Worm (Caenorhabditis elegans) whole organism, L4 larva: ENCODE data around the gene srt-24.
A peak's percentile ranks its signal among the peaks of the same experiment; 100 is the strongest.

Source experiments
- Y105C5A.15 ChIP-seq: fragments of 200-800 bp; sonication (Bioruptor generic); IDR thresholded peaks from 2 replicates; pipeline ENCODE4 v1.3.6; 2022; ENCODE audit warnings: missing genetic modification characterization, missing compliant biosample characterization
- ZK546.5 ChIP-seq, 2 experiments: sonication (generic microtip); optimal IDR thresholded peaks; 2 replicates each; lab custom pipeline; 2017; ENCODE audit warnings: missing biosample characterization in 2 of 2, missing genetic modification characterization in 2 of 2
- aha-1 ChIP-seq: fragments of 150-350 bp; peaks from one replicate; lab custom pipeline; 2014; ENCODE audit warnings: missing biosample characterization, missing genetic modification characterization
- aly-2 ChIP-seq: sonication (generic microtip); optimal IDR thresholded peaks from 2 replicates; lab custom pipeline; 2018; ENCODE audit warnings: missing biosample characterization, missing genetic modification characterization
- ceh-32 ChIP-seq: sonication (generic microtip); optimal IDR thresholded peaks from 2 replicates; lab custom pipeline; 2016; ENCODE audit warnings: mild to moderate bottlenecking, missing genetic modification characterization, missing compliant biosample characterization; ENCODE audit not compliant: poor library complexity
- ceh-44 ChIP-seq: fragments of 200-800 bp; sonication (Bioruptor generic); IDR thresholded peaks from 2 replicates; pipeline ENCODE4 v1.3.6; 2022; ENCODE audit warnings: missing genetic modification reagents, missing genetic modification characterization, missing compliant biosample characterization
- ces-1 ChIP-seq: fragments of 150-350 bp; sonication (generic microtip); optimal IDR thresholded peaks from 4 replicates; lab custom pipeline; 2014; ENCODE audit warnings: missing biosample characterization, missing genetic modification reagents, missing genetic modification characterization
- daf-12 ChIP-seq: fragments of 150-350 bp; optimal IDR thresholded peaks from 2 replicates; lab custom pipeline; 2014; ENCODE audit warnings: missing biosample characterization, missing genetic modification reagents, missing genetic modification characterization
- daf-16 ChIP-seq, 3 experiments: sonication (generic microtip); optimal IDR thresholded peaks; 2 replicates each; lab custom pipeline; 2016 to 2017; ENCODE audit warnings: missing genetic modification characterization in 3 of 3, missing genetic modification reagents in 3 of 3, mild to moderate bottlenecking in 2 of 3, missing compliant biosample characterization in 2 of 3, missing biosample characterization in 1 of 3, moderate library complexity in 1 of 3
- dmd-8 ChIP-seq: fragments of 200-800 bp; sonication (Bioruptor generic); IDR thresholded peaks from 2 replicates; pipeline ENCODE4 v1.3.6; 2022; ENCODE audit warnings: missing genetic modification characterization, missing compliant biosample characterization
- dpl-1 ChIP-seq: fragments of 150-350 bp; optimal IDR thresholded peaks from 2 replicates; lab custom pipeline; 2014; ENCODE audit warnings: missing biosample characterization, missing genetic modification reagents, missing genetic modification characterization
- duxl-1 ChIP-seq: sonication (generic microtip); optimal IDR thresholded peaks from 2 replicates; lab custom pipeline; 2016; ENCODE audit warnings: mild to moderate bottlenecking, missing genetic modification characterization, moderate library complexity, missing compliant biosample characterization; ENCODE audit not compliant: poor library complexity
- egl-27 ChIP-seq: sonication (generic microtip); optimal IDR thresholded peaks from 3 replicates; lab custom pipeline; 2017; ENCODE audit warnings: missing biosample characterization, missing genetic modification reagents, missing genetic modification characterization
- egl-43 ChIP-seq: fragments of 200-800 bp; sonication (Bioruptor generic); IDR thresholded peaks from 2 replicates; pipeline ENCODE4 v1.3.6; 2022; ENCODE audit warnings: missing genetic modification reagents, missing genetic modification characterization, missing compliant biosample characterization
- gei-8 ChIP-seq: fragments of 200-800 bp; sonication (Bioruptor generic); optimal IDR thresholded peaks from 2 replicates; lab custom pipeline; 2018; ENCODE audit warnings: mild to moderate bottlenecking, missing genetic modification characterization, missing compliant biosample characterization
- hlh-30 ChIP-seq: sonication (generic microtip); optimal IDR thresholded peaks from 2 replicates; lab custom pipeline; 2017; ENCODE audit warnings: antibody characterized with exemption, mild to moderate bottlenecking, missing genetic modification characterization, missing compliant biosample characterization; ENCODE audit not compliant: insufficient read depth
- lin-1 ChIP-seq: fragments of 200-800 bp; sonication (Bioruptor generic); IDR thresholded peaks from 2 replicates; pipeline ENCODE4 v1.3.6; 2022; ENCODE audit warnings: missing genetic modification reagents, missing genetic modification characterization, missing compliant biosample characterization
- lsy-2 ChIP-seq, 2 experiments: fragments of 150-350 bp in 1 of 2; sonication (generic microtip) in 1 of 2; optimal IDR thresholded peaks; 2 replicates each; lab custom pipeline; 2014 to 2017; ENCODE audit warnings: missing biosample characterization in 2 of 2, missing genetic modification characterization in 2 of 2
- madf-5 ChIP-seq, 2 experiments: fragments of 200-800 bp; sonication (Bioruptor generic); IDR thresholded peaks; 2 replicates each; pipeline ENCODE4 v1.3.6; 2022; ENCODE audit warnings: missing compliant biosample characterization in 2 of 2, missing genetic modification characterization in 2 of 2
- mdl-1 ChIP-seq, 2 experiments: fragments of 150-350 bp in 1 of 2; sonication (generic microtip) in 1 of 2; optimal IDR thresholded peaks; 2 replicates each; lab custom pipeline; 2014 to 2017; ENCODE audit warnings: missing biosample characterization in 2 of 2, missing genetic modification characterization in 2 of 2
- mdt-29 ChIP-seq: fragments of 200-800 bp; sonication (Bioruptor generic); IDR thresholded peaks from 2 replicates; pipeline ENCODE4 v1.3.6; 2022; ENCODE audit warnings: missing genetic modification reagents, missing genetic modification characterization, missing compliant biosample characterization
- mxl-2 ChIP-seq: fragments of 200-800 bp; sonication (Bioruptor generic); conservative IDR thresholded peaks from 2 replicates; pipeline ENCODE4 v1.3.6; 2022; ENCODE audit warnings: missing genetic modification reagents, missing genetic modification characterization, missing compliant biosample characterization
- nhr-10 ChIP-seq: fragments of 150-350 bp; optimal IDR thresholded peaks from 2 replicates; lab custom pipeline; 2014; ENCODE audit warnings: missing biosample characterization, missing genetic modification characterization
- nhr-102 ChIP-seq: sonication (generic microtip); optimal IDR thresholded peaks from 2 replicates; lab custom pipeline; 2016; ENCODE audit warnings: mild to moderate bottlenecking, missing genetic modification characterization, moderate library complexity, missing compliant biosample characterization
- nhr-111 ChIP-seq: fragments of 200-800 bp; sonication (Bioruptor generic); optimal IDR thresholded peaks from 2 replicates; lab custom pipeline; 2018; ENCODE audit warnings: mild to moderate bottlenecking, missing genetic modification characterization, missing compliant biosample characterization
- nhr-25 ChIP-seq: sonication (generic microtip); optimal IDR thresholded peaks from 2 replicates; lab custom pipeline; 2017; ENCODE audit warnings: missing genetic modification characterization, mild to moderate bottlenecking, missing compliant biosample characterization, antibody characterized with exemption, moderate library complexity, borderline replicate concordance; ENCODE audit not compliant: insufficient read depth
- nhr-41 ChIP-seq: fragments of 200-800 bp; sonication (Bioruptor generic); IDR thresholded peaks from 2 replicates; pipeline ENCODE4 v1.3.6; 2022; ENCODE audit warnings: missing genetic modification reagents, missing genetic modification characterization, missing compliant biosample characterization
- nhr-6 ChIP-seq: fragments of 150-350 bp; optimal IDR thresholded peaks from 2 replicates; lab custom pipeline; 2014; ENCODE audit warnings: missing biosample characterization, missing genetic modification characterization
- pqm-1 ChIP-seq: sonication (generic microtip); optimal IDR thresholded peaks from 2 replicates; lab custom pipeline; 2017; ENCODE audit warnings: missing biosample characterization, missing genetic modification characterization
- rbr-2 ChIP-seq: sonication (generic microtip); optimal IDR thresholded peaks from 2 replicates; lab custom pipeline; 2016; ENCODE audit warnings: missing genotype, missing genetic modification characterization, missing compliant biosample characterization
- sdz-12 ChIP-seq: fragments of 200-800 bp; sonication (Bioruptor generic); optimal IDR thresholded peaks from 2 replicates; lab custom pipeline; 2018; ENCODE audit warnings: mild to moderate bottlenecking, missing genetic modification characterization, missing compliant biosample characterization
- spr-1 ChIP-seq: sonication (generic microtip); optimal IDR thresholded peaks from 2 replicates; lab custom pipeline; 2016; ENCODE audit warnings: mild to moderate bottlenecking, missing genetic modification characterization, missing compliant biosample characterization
- tag-97 ChIP-seq: fragments of 200-800 bp; sonication (Bioruptor generic); IDR thresholded peaks from 2 replicates; pipeline ENCODE4 v1.3.6; 2022; ENCODE audit warnings: missing genetic modification characterization, missing compliant biosample characterization
- tra-1 ChIP-seq: fragments of 200-800 bp; sonication (Bioruptor generic); IDR thresholded peaks from 2 replicates; pipeline ENCODE4 v1.3.6; 2022; ENCODE audit warnings: missing genetic modification reagents, missing genetic modification characterization, missing compliant biosample characterization
- unc-62 ChIP-seq, 3 experiments: fragments of 150-350 bp in 1 of 3; sonication (generic microtip); optimal IDR thresholded peaks in 2 of 3; peaks in 1 of 3; 1 replicate in 1 of 3; 2 replicates in 2 of 3; lab custom pipeline; 2014 to 2017; ENCODE audit warnings: missing biosample characterization in 3 of 3, missing genetic modification characterization in 3 of 3, missing genetic modification reagents in 3 of 3, missing genotype in 1 of 3
- ztf-7 ChIP-seq: fragments of 150-350 bp; optimal IDR thresholded peaks from 2 replicates; lab custom pipeline; 2014; ENCODE audit warnings: missing biosample characterization, missing genetic modification characterization

Gene srt-24

DNA sequence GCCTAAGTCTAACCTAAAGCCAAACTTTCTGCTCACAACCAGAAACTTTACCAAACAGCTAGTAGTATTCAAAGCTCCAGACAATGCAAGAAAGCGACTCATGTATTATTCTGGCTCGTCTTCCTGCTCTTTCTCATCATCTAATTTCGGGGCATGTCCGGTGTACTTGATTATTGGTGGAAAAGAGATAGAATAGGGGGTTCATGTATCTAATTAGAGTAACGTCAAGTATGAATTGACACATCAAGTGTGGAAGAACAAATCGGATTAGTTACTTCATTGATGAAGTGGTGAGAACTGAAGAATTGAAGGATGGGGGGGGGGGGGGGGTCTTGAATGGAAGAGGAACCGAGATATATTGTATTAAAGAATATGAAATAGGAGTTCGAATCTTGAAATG lies 15.4 kb downstream of the srt-24 start:
- TF ChIP-seq unc-62 (GFP tag; optimal IDR thresholded peaks at IDR 0.05 in 1 of 2; lab: Kevin White, UChicago) (peak in 1 of 2 experiments; percentile 42), unc-62 (tag; optimal IDR thresholded peaks at IDR 0.05; lab: Kevin White, UChicago) (no peak), sdz-12 (no peak)

DNA sequence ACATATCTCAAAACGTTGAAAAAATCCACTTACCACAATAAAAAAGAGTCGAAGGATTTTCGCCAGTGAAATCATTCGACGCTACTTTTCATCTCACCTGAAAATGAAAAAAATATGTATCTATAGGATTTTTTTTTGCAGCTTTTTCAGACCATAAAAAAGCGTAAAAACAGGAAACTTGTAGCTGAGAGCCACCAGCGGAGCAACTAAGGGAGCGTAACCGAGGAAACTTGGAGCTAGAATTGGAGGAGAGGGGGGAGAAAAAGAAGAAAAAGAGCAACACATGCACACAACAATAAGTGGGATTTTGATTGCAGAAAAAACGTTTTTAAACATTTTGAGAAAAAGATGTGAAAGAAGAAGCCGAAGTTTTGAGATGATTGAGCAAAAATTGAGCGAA lies 23.2 kb downstream of the srt-24 start, which contains the start of gene cutl-26:
cutl-26 (minus strand) TSS at position 101 of the 400 bp plus-strand sequence.
- TF ChIP-seq spr-1 (tag; lab: Kevin White, UChicago) (no peak), lin-1 (GFP tag; lab: Robert Waterston, UW) (no peak)

DNA sequence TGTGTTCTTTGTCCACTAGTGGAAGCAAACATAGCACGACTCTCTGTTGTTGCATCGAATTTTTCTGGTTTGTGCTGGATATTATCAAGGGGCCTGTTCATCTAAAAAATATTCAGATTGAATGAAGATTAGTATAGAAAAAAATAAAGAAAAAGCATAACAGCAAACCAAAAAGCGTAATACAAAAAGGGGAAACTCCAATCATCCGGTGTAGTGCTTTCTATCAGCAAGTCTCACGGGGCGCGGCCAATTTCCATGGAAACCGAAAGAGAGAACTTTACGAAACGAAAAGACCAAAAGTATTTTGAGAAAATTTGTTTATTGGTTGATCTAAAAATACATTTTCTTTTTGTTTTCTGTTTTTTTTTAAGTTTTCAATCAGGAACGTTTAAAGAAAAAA lies 32.5 kb downstream of the srt-24 start, which contains the start of gene Y55F3C.17:
Y55F3C.17 (minus strand) TSS at position 101 of the 400 bp plus-strand sequence.
- TF ChIP-seq unc-62 (GFP tag; optimal IDR thresholded peaks at IDR 0.05 in 1 of 2; lab: Kevin White, UChicago) (no peak), unc-62 (tag; optimal IDR thresholded peaks at IDR 0.05; lab: Kevin White, UChicago) (no peak), aha-1 (tag; lab: Kevin White, UChicago) (peak; percentile 5)

DNA sequence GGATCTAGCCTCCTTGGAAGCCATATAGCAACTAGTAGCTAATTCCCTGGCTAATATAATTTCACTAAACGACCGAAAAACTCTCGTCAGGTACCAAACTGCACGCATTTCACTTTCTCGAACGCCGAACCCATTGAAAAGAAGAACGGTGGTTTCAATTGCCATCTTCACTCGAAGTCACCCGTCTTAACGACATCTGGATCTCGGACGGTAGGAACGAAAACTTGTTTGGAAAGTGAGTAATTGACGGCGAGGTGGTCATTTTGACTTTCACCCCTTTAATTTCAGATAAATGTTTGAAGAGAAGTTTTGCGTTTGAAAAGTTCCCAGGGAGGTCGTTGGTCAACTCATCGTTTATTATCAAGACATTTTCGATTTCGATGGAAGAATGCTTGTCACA lies 46.1 kb downstream of the srt-24 start:
- TF ChIP-seq daf-16 (GFP tag; optimal IDR thresholded peaks at IDR 0.05; lab: Kevin White, UChicago): no peak
- no peak for TF ChIP-seq daf-16 (tag; optimal IDR thresholded peaks at IDR 0.05; lab: Kevin White, UChicago)
- TF ChIP-seq madf-5 (GFP tag; IDR thresholded peaks at IDR 0.05; lab: Robert Waterston, UW): no peak
- peak in 1 of 2 experiments; percentile 90 for TF ChIP-seq unc-62 (GFP tag; optimal IDR thresholded peaks at IDR 0.05 in 1 of 2; lab: Kevin White, UChicago)
- TF ChIP-seq unc-62 (tag; optimal IDR thresholded peaks at IDR 0.05; lab: Kevin White, UChicago): no peak
- TF ChIP-seq aha-1 (tag; lab: Kevin White, UChicago): peak; percentile 65
- no peak for TF ChIP-seq nhr-10 (tag; lab: Kevin White, UChicago)

DNA sequence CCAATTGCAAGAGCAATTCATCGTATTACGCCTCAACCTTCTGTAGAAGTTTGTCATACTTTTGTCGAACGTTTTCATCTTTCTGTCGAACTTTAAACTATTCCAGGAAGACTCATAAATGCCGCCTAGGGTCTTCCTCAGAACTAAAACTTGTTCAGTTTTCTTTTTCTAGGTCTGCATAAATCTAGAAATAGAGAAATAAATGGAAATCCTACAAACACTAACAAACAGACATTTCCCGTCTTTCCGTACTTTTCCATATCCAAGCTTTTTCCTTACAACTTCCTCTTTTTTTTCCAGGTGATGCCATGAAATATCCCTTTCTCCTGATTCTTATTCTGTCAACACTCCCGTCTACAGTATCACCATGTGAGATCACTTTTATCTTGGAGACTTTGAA lies 46.6 kb downstream of the srt-24 start, which contains the start of gene cutl-28:
cutl-28 (plus strand) TSS at position 301 of the 400 bp plus-strand sequence.
- TF ChIP-seq tra-1 (no peak), nhr-41 (GFP tag; lab: Robert Waterston, UW) (no peak), ceh-44 (GFP tag; lab: Robert Waterston, UW) (no peak), tag-97 (no peak), mdl-1 (tag; optimal IDR thresholded peaks at IDR 0.05; lab: Kevin White, UChicago) (no peak), egl-43 (GFP tag; lab: Robert Waterston, UW) (no peak), dmd-8 (GFP tag; lab: Robert Waterston, UW) (no peak)

DNA sequence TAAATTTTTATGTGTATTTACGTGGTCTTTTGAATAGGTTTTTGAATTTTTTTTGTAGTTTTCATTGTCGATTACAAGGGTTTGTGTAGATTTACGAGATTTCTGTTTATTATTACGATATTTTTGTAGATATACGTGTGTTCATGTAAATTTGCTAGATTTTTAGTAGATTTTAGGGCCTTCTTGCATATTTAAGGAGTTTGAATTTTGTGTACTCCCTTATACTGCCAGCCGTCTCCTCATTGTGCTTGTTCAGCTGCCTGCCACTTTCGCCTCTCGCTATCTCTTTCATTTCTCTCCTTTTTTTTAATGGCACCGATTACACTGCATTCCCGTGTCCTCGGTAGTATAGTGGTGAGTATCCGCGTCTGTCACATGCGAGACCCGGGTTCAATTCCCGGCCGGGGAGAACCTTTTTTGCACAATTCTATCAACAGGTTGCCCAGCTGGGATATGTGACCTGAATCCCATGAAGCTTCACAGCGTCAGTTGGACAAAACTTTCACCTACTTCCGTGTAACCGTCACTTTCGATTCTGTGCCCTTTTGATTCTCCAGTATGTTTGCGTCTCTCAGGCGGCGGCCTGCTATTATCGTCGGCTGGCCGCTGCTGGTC lies 48.0 kb downstream of the srt-24 start:
- TF ChIP-seq nhr-6 (tag; lab: Kevin White, UChicago) (no peak), mxl-2 (0 out of 2 replicates have a peak, but pooled peaks have one; percentile 40), nhr-102 (tag; lab: Kevin White, UChicago) (no peak), Y105C5A.15 (peak; percentile 75), egl-27 (tag; lab: Kevin White, UChicago) (peak; percentile 31), mdt-29 (GFP tag; lab: Robert Waterston, UW) (peak; percentile 52; the same call in 1 of the 2 replicates), aly-2 (no peak), nhr-10 (tag; lab: Kevin White, UChicago) (no peak), ztf-7 (peak; percentile 57), daf-16 (GFP tag; optimal IDR thresholded peaks at IDR 0.05; lab: Kevin White, UChicago) (peak in 1 of 2 experiments; percentile 78), daf-16 (tag; optimal IDR thresholded peaks at IDR 0.05; lab: Kevin White, UChicago) (peak; percentile 62), lsy-2 (tag; optimal IDR thresholded peaks at IDR 0.05; lab: Kevin White, UChicago) (no peak), pqm-1 (tag; lab: Kevin White, UChicago) (no peak), ZK546.5 (tag; optimal IDR thresholded peaks at IDR 0.05; lab: Kevin White, UChicago) (no peak), unc-62 (GFP tag; optimal IDR thresholded peaks at IDR 0.05 in 1 of 2; lab: Kevin White, UChicago) (peak in 1 of 2 experiments; percentile 87), unc-62 (tag; optimal IDR thresholded peaks at IDR 0.05; lab: Kevin White, UChicago) (no peak), rbr-2 (tag; lab: Kevin White, UChicago) (peak; percentile 79), hlh-30 (peak; percentile 90), ces-1 (no peak), ceh-32 (tag; lab: Kevin White, UChicago) (no peak), nhr-25 (tag; lab: Kevin White, UChicago) (no peak), duxl-1 (tag; lab: Kevin White, UChicago) (peak; percentile 16), gei-8 (GFP tag; lab: Kevin White, UChicago) (peak; percentile 80), daf-12 (tag; lab: Kevin White, UChicago) (no peak), dpl-1 (GFP tag; lab: Kevin White, UChicago) (peak; percentile 18), spr-1 (tag; lab: Kevin White, UChicago) (no peak), nhr-111 (GFP tag; lab: Kevin White, UChicago) (peak; percentile 82)
